Fruit fly (Drosophila melanogaster) whole organism, embryonic: ENCODE data around the gene Nle.

Source experiments
- CG10462 ChIP-seq: fragments of 200-800 bp; sonication (Bioruptor generic); optimal IDR thresholded peaks from 2 replicates; lab custom pipeline; 2016; ENCODE audit warnings: missing biosample characterization, missing genetic modification characterization
- CG10654 ChIP-seq: fragments of 200-800 bp; sonication (Bioruptor generic); optimal IDR thresholded peaks from 2 replicates; lab custom pipeline; 2016; ENCODE audit warnings: missing biosample characterization, missing genetic modification characterization
- CG1233 ChIP-seq: fragments of 200-800 bp; sonication (Bioruptor generic); optimal IDR thresholded peaks from 4 replicates; lab custom pipeline; 2018; ENCODE audit warnings: missing biosample characterization, mild to moderate bottlenecking, missing genetic modification characterization
- CG1603 ChIP-seq: fragments of 200-800 bp; sonication (Bioruptor generic); optimal IDR thresholded peaks from 2 replicates; lab custom pipeline; 2019; ENCODE audit warnings: missing biosample characterization, mild to moderate bottlenecking, missing genetic modification characterization, moderate library complexity
- CG30020 ChIP-seq: fragments of 200-800 bp; optimal IDR thresholded peaks from 2 replicates; lab custom pipeline; 2019; ENCODE audit warnings: missing biosample characterization, mild to moderate bottlenecking, missing genetic modification characterization, moderate library complexity
- CG3163 ChIP-seq: fragments of 200-800 bp; sonication (Bioruptor generic); optimal IDR thresholded peaks from 3 replicates; lab custom pipeline; 2016; ENCODE audit warnings: missing biosample characterization, missing genetic modification characterization
- CG32772 ChIP-seq: fragments of 200-800 bp; sonication (Bioruptor generic); IDR thresholded peaks from 2 replicates; pipeline ENCODE4 v1.3.6; 2022; ENCODE audit warnings: missing biosample characterization, missing genetic modification characterization
- CG33213 ChIP-seq: fragments of 200-800 bp; sonication (Bioruptor generic); optimal IDR thresholded peaks from 3 replicates; lab custom pipeline; 2016; ENCODE audit warnings: missing biosample characterization, missing genetic modification characterization
- CG7928 ChIP-seq: fragments of 200-800 bp; sonication (Bioruptor generic); optimal IDR thresholded peaks from 2 replicates; lab custom pipeline; 2017; ENCODE audit warnings: missing biosample characterization, mild to moderate bottlenecking, missing genetic modification characterization
- Eip74EF ChIP-seq, 2 experiments: fragments of 200-800 bp in 1 of 2; fragments of >200 bp in 1 of 2; sonication (Bioruptor generic) in 1 of 2; optimal IDR thresholded peaks; 2 replicates each; lab custom pipeline; 2017 to 2019; ENCODE audit warnings: missing biosample characterization in 2 of 2, missing genetic modification characterization in 2 of 2, mild to moderate bottlenecking in 1 of 2, moderate library complexity in 1 of 2
- Vsx1 ChIP-seq: fragments of 200-800 bp; sonication (Bioruptor generic); optimal IDR thresholded peaks from 2 replicates; lab custom pipeline; 2017; ENCODE audit warnings: missing biosample characterization, mild to moderate bottlenecking, missing genetic modification characterization, missing genetic modification reagents
- ci ChIP-seq: fragments of 200-800 bp; sonication (Bioruptor generic); IDR thresholded peaks from 3 replicates; pipeline ENCODE4 v1.3.6; 2022; ENCODE audit warnings: missing biosample characterization, missing genetic modification characterization
- ftz-f1 ChIP-seq: fragments of 200-800 bp; sonication (Bioruptor generic); optimal IDR thresholded peaks from 2 replicates; lab custom pipeline; 2016; ENCODE audit warnings: missing biosample characterization, missing genetic modification characterization
- psq ChIP-seq: fragments of 200-800 bp; sonication (Bioruptor generic); optimal IDR thresholded peaks from 2 replicates; lab custom pipeline; 2017; ENCODE audit warnings: missing biosample characterization, missing genetic modification characterization

DNA sequence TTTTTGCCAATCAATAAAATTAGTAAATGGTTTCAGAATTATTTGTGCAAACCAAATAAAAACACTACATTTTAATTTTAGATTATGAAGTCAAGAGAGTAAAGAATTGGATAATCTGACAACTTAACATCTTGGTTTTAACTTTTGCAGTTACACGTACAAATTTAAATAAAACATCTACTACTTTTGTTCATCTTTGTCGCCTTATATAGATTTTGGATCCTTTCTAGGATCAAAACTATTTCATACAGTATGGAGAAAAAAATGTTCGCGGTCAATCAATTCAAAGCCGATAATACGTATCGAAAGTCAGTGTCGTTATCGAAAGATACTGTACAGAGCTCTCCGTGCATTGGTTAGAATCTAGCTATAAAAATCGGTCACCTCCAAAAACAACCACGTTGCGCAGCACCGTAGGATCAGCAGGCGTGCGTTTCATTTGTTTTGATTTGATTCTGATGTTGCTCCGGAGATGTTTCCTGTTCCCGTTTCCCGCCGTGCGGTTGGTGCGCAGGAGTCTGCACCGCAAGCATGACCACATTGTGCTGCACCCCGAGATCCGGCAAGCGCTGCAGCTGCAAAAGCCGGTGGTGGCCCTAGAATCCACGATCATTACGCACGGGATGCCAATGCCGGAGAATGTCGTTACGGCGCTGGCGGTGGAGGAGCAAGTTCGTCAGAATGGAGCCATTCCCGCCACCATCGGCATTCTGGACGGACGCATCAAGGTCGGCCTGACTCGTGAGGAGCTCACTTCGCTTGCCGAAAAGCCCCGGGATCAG is 4.0 kb downstream of the Nle start, which contains the start of the genes uncNacbeta and CG2794:
- TF ChIP-seq ftz-f1 (GFP tag; lab: Kevin White, UChicago) (no peak), psq (no peak), CG1233 (GFP tag; lab: Kevin White, UChicago) (no peak), CG3163 (GFP tag; lab: Kevin White, UChicago) (no peak), Eip74EF (GFP tag; optimal IDR thresholded peaks at IDR 0.05; lab: Kevin White, UChicago) (no peak), CG33213 (GFP tag; lab: Kevin White, UChicago) (no peak), Vsx1 (GFP tag; lab: Kevin White, UChicago) (no peak), CG30020 (tag; lab: Kevin White, UChicago) (no peak), ci (0 out of 3 replicates have a peak, but pooled peaks have one; percentile 23), CG10462 (no peak), CG7928 (GFP tag; lab: Kevin White, UChicago) (peak; percentile 64), CG1603 (tag; lab: Kevin White, UChicago) (peak; percentile 70), CG10654 (GFP tag; lab: Kevin White, UChicago) (no peak), CG32772 (GFP tag; lab: Robert Waterston, UW) (no peak)
